Worm (Caenorhabditis elegans): ENCODE data around the gene kgb-1.
A peak's percentile ranks its signal among the peaks of the same experiment; 100 is the strongest.

The kgb-1 gene

DNA sequence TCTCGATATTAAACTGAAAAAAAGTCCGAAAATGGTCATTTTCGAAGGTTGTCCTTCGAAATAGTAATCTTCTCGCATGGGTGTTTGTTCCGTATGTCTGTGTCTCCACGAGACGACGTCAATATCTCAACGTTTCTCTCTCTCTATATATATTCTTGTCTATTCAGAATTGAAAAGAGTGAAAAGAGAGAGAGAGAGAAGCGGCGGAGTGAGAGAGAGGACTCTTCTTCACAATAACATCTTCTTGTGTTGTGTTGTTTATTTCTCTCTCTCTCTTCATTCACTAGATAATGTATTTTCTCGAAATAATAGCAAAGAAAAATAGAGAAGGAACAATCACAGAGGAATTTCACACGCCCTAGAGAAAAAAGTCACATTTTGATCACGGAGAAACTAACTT, 43.4 kb downstream of the kgb-1 start (continued):
- TF ChIP-seq mdl-1 (tag; optimal IDR thresholded peaks at IDR 0.05) (peak in 1 of 2 experiments; percentile 49), T26A8.4 (GFP tag; IDR thresholded peaks at IDR 0.05) (no peak), pqm-1 (tag; optimal IDR thresholded peaks at IDR 0.05) (no peak), duxl-1 (tag; optimal IDR thresholded peaks at IDR 0.05; ENCODE audit: poor library complexity) (no peak), lin-13 (GFP tag; optimal IDR thresholded peaks at IDR 0.05) (no peak), ceh-62 (tag; optimal IDR thresholded peaks at IDR 0.05) (no peak), ceh-44 (GFP tag; IDR thresholded peaks at IDR 0.05) (no peak), nhr-11 (tag; optimal IDR thresholded peaks at IDR 0.05) (no peak), nhr-28 (tag; optimal IDR thresholded peaks at IDR 0.05) (peak; percentile 13), Y105C5A.15 (GFP tag; IDR thresholded peaks at IDR 0.05) (no peak), ztf-7 (tag; optimal IDR thresholded peaks at IDR 0.05) (no peak), daf-12 (tag; optimal IDR thresholded peaks at IDR 0.05) (no peak), daf-16 (GFP tag; optimal IDR thresholded peaks at IDR 0.05) (peak in 1 of 2 experiments; percentile 61), daf-16 (tag; optimal IDR thresholded peaks at IDR 0.05) (no peak), hif-1 (tag; optimal IDR thresholded peaks at IDR 0.05) (no peak), php-3 (GFP tag; IDR thresholded peaks at IDR 0.05) (no peak), arid-1 (GFP tag; conservative IDR thresholded peaks at IDR 0.05) (no peak), vab-7 (GFP tag; IDR thresholded peaks at IDR 0.05) (no peak), nhr-102 (tag; optimal IDR thresholded peaks at IDR 0.05) (no peak), unc-39 (tag; optimal IDR thresholded peaks at IDR 0.05) (no peak), spr-3 (GFP tag; optimal IDR thresholded peaks at IDR 0.05) (no peak), mdt-29 (GFP tag; IDR thresholded peaks at IDR 0.05) (no peak), hlh-11 (tag; optimal IDR thresholded peaks at IDR 0.05) (peak; percentile 23), daf-19 (GFP tag; conservative IDR thresholded peaks at IDR 0.05) (no peak), nhr-77 (tag; optimal IDR thresholded peaks at IDR 0.05) (no peak), egl-43 (GFP tag; IDR thresholded peaks at IDR 0.05) (no peak), ceh-20 (GFP tag; IDR thresholded peaks at IDR 0.05) (no peak), unc-62 (GFP tag; optimal IDR thresholded peaks at IDR 0.05 in 1 of 2) (peak in 1 of 2 experiments; percentile 91), unc-62 (tag; optimal IDR thresholded peaks at IDR 0.05) (no peak), daf-8 (GFP tag; IDR thresholded peaks at IDR 0.05) (no peak), mep-1 (tag; optimal IDR thresholded peaks at IDR 0.05) (peak; percentile 37), pha-4 (GFP tag; IDR thresholded peaks at IDR 0.05) (no peak), pha-4 (tag; optimal IDR thresholded peaks at IDR 0.05) (no peak), zip-2 (tag; optimal IDR thresholded peaks at IDR 0.05) (no peak), dve-1 (tag; optimal IDR thresholded peaks at IDR 0.05; ENCODE audit: insufficient read depth) (no peak), mxl-2 (GFP tag; conservative IDR thresholded peaks at IDR 0.05) (no peak), lin-1 (GFP tag; IDR thresholded peaks at IDR 0.05) (no peak), Y75B8A.6 (GFP tag; IDR thresholded peaks at IDR 0.05) (no peak), lin-15B (tag; optimal IDR thresholded peaks at IDR 0.05) (no peak)

DNA sequence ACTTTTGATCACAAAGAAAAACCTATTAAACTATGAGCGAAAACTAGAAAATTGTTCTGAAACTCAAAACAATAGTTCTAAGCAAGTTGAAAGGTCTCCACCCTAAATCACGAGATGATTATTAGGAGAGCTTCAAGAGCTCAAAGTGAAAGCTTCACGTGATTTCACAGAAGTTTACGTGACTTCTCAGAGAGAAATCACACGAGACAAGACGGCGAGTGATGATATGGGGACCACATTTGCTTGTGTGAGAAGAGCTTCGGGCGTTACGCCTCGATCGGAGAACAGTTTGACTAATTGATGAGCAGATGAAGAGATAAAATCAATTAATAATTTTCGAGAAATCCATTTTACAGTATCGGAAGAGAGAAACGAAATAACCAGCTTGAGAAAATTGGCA, 44.9 kb downstream of the kgb-1 start:
- TF ChIP-seq hlh-11 (tag; optimal IDR thresholded peaks at IDR 0.05), result peak; percentile 27
- peak in 1 of 2 experiments; percentile 85 for TF ChIP-seq hif-1 (tag; optimal IDR thresholded peaks at IDR 0.05)
- no peak for TF ChIP-seq ctbp-1 (GFP tag; IDR thresholded peaks at IDR 0.05)
- TF ChIP-seq mes-2 (tag; optimal IDR thresholded peaks at IDR 0.05; ENCODE audit: poor library complexity, severe bottlenecking), result no peak
